Fruit fly (Drosophila melanogaster) whole organism, wandering third instar larva: ENCODE measurements around the gene Nup358.

ENCODE experiments used
- Abd-B ChIP-seq: fragments of >200 bp; optimal IDR thresholded peaks from 2 replicates; lab custom pipeline; 2017; ENCODE audit warnings: missing biosample characterization, missing genetic modification characterization
- CG32264 ChIP-seq: fragments of 200-800 bp; sonication (Bioruptor generic); optimal IDR thresholded peaks from 2 replicates; lab custom pipeline; 2016; ENCODE audit warnings: missing biosample characterization, missing genetic modification characterization
- CG9705 ChIP-seq: fragments of 200-800 bp; sonication (Bioruptor generic); optimal IDR thresholded peaks from 2 replicates; lab custom pipeline; 2018; ENCODE audit warnings: missing biosample characterization, mild to moderate bottlenecking, missing genetic modification characterization
- CrebA ChIP-seq: fragments of 200-800 bp; sonication (Bioruptor generic); optimal IDR thresholded peaks from 2 replicates; lab custom pipeline; 2016; ENCODE audit warnings: missing biosample characterization, mild to moderate bottlenecking, missing genetic modification characterization, borderline replicate concordance
- Dfd ChIP-seq: fragments of >200 bp; optimal IDR thresholded peaks from 2 replicates; lab custom pipeline; 2017; ENCODE audit warnings: missing biosample characterization, missing genetic modification characterization
- Dif ChIP-seq: fragments of 200-275, 200-300 bp; sonication (Bioruptor generic); optimal IDR thresholded peaks from 2 replicates; lab custom pipeline; 2018; ENCODE audit warnings: missing biosample characterization, missing genetic modification characterization; ENCODE audit not compliant: partially characterized antibody
- GATAd ChIP-seq: sonication (Bioruptor generic); optimal IDR thresholded peaks from 2 replicates; lab custom pipeline; 2016; ENCODE audit warnings: missing biosample characterization, missing genetic modification characterization
- HLH106 ChIP-seq: fragments of 200-800 bp; optimal IDR thresholded peaks from 3 replicates; lab custom pipeline; 2019; ENCODE audit warnings: missing biosample characterization, mild to moderate bottlenecking, missing genetic modification characterization, moderate library complexity
- Hnf4 ChIP-seq: fragments of 200-800 bp; sonication (Bioruptor generic); optimal IDR thresholded peaks from 2 replicates; lab custom pipeline; 2016; ENCODE audit warnings: missing biosample characterization, mild to moderate bottlenecking, missing genetic modification characterization
- Hr78 ChIP-seq: fragments of >200 bp; optimal IDR thresholded peaks from 2 replicates; lab custom pipeline; 2017; ENCODE audit warnings: missing biosample characterization, missing genetic modification characterization
- Hr83 ChIP-seq: fragments of 200-300 bp; sonication (Bioruptor generic); optimal IDR thresholded peaks from 2 replicates; lab custom pipeline; 2016; ENCODE audit warnings: missing biosample characterization, mild to moderate bottlenecking, missing genetic modification characterization, moderate library complexity; ENCODE audit not compliant: poor library complexity, severe bottlenecking
- Jra ChIP-seq: sonication (Bioruptor generic); optimal IDR thresholded peaks from 2 replicates; lab custom pipeline; 2016; ENCODE audit warnings: missing biosample characterization, missing genetic modification characterization
- Myc ChIP-seq: fragments of >200 bp; optimal IDR thresholded peaks from 2 replicates; lab custom pipeline; 2017
- N ChIP-seq: fragments of >200 bp; optimal IDR thresholded peaks from 2 replicates; lab custom pipeline; 2018; ENCODE audit warnings: missing biosample characterization, missing external identifiers, missing genetic modification characterization
- OdsH ChIP-seq: fragments of 200-800 bp; sonication (Bioruptor generic); optimal IDR thresholded peaks from 2 replicates; lab custom pipeline; 2016; ENCODE audit warnings: missing biosample characterization, mild to moderate bottlenecking, missing genetic modification characterization
- Rel ChIP-seq, 2 experiments: fragments of 200-800 bp; sonication (Bioruptor generic) in 1 of 2; optimal IDR thresholded peaks; 2 replicates in 1 of 2; 3 replicates in 1 of 2; lab custom pipeline; 2016 to 2019; ENCODE audit warnings: mild to moderate bottlenecking in 2 of 2, missing biosample characterization in 2 of 2, missing genetic modification characterization in 2 of 2, moderate library complexity in 1 of 2
- Sp1 ChIP-seq: fragments of 200-800 bp; sonication (Bioruptor generic); optimal IDR thresholded peaks from 3 replicates; lab custom pipeline; 2019; ENCODE audit warnings: missing biosample characterization, mild to moderate bottlenecking, missing genetic modification characterization, moderate library complexity
- Vsx2 ChIP-seq: fragments of 200-300, 225-300 bp; sonication (Bioruptor generic); optimal IDR thresholded peaks from 2 replicates; lab custom pipeline; 2018; ENCODE audit warnings: missing biosample characterization, missing genetic modification characterization; ENCODE audit not compliant: partially characterized antibody
- br ChIP-seq: fragments of 200-800 bp; sonication (Bioruptor generic); optimal IDR thresholded peaks from 2 replicates; lab custom pipeline; 2016; ENCODE audit warnings: missing biosample characterization, missing genetic modification characterization
- brk ChIP-seq: fragments of 200-800 bp; sonication (Bioruptor generic); optimal IDR thresholded peaks from 2 replicates; lab custom pipeline; 2016; ENCODE audit warnings: missing biosample characterization, mild to moderate bottlenecking, missing genetic modification characterization
- dl ChIP-seq, 2 experiments: fragments of 175-275, 200-275 bp in 1 of 2; fragments of 200-275 bp in 1 of 2; sonication (Bioruptor generic); optimal IDR thresholded peaks; lab custom pipeline; 2018; ENCODE audit warnings: mild to moderate bottlenecking in 2 of 2, missing biosample characterization in 2 of 2, missing genetic modification characterization in 2 of 2, moderate library complexity in 2 of 2; ENCODE audit not compliant: partially characterized antibody in 2 of 2, insufficient read depth in 1 of 2
- dmrt93B ChIP-seq: fragments of 200-800 bp; sonication (Bioruptor generic); optimal IDR thresholded peaks from 2 replicates; lab custom pipeline; 2018; ENCODE audit warnings: missing biosample characterization, mild to moderate bottlenecking, missing genetic modification characterization
- dsf ChIP-seq: sonication (Bioruptor generic); optimal IDR thresholded peaks from 2 replicates; lab custom pipeline; 2016; ENCODE audit warnings: missing biosample characterization, missing genetic modification characterization, borderline replicate concordance
- ey ChIP-seq: fragments of 200-800 bp; sonication (Bioruptor generic); optimal IDR thresholded peaks from 2 replicates; lab custom pipeline; 2016; ENCODE audit warnings: missing biosample characterization, missing genetic modification characterization
- foxo ChIP-seq, 2 experiments: fragments of 200-800 bp; sonication (Bioruptor generic); optimal IDR thresholded peaks; 2 replicates in 1 of 2; 3 replicates in 1 of 2; lab custom pipeline; 2016 to 2017; ENCODE audit warnings: missing biosample characterization in 2 of 2, missing genetic modification characterization in 2 of 2
- fru ChIP-seq: fragments of 200-800 bp; sonication (Bioruptor generic); optimal IDR thresholded peaks from 3 replicates; lab custom pipeline; 2016; ENCODE audit warnings: missing biosample characterization, mild to moderate bottlenecking, missing genetic modification characterization
- jim ChIP-seq: fragments of 175-275, 200-325 bp; sonication (Bioruptor generic); optimal IDR thresholded peaks from 2 replicates; lab custom pipeline; 2016; ENCODE audit warnings: missing biosample characterization, mild to moderate bottlenecking, missing genetic modification characterization
- lola ChIP-seq: fragments of >200 bp; optimal IDR thresholded peaks from 2 replicates; lab custom pipeline; 2017; ENCODE audit warnings: missing biosample characterization, missing genetic modification characterization
- pan ChIP-seq: fragments of >200 bp; optimal IDR thresholded peaks from 2 replicates; lab custom pipeline; 2017
- psq ChIP-seq: fragments of 200-800 bp; sonication (Bioruptor generic); optimal IDR thresholded peaks from 3 replicates; lab custom pipeline; 2017; ENCODE audit warnings: missing biosample characterization, mild to moderate bottlenecking, missing genetic modification characterization, moderate library complexity
- sage ChIP-seq: fragments of 200-800 bp; sonication (Bioruptor generic); optimal IDR thresholded peaks from 2 replicates; lab custom pipeline; 2016; ENCODE audit warnings: missing biosample characterization, mild to moderate bottlenecking, missing genetic modification characterization
- sv ChIP-seq: fragments of 200-800 bp; sonication (Bioruptor generic); optimal IDR thresholded peaks from 3 replicates; lab custom pipeline; 2016; ENCODE audit warnings: missing biosample characterization, missing genetic modification characterization
- tai ChIP-seq: sonication (Bioruptor generic); optimal IDR thresholded peaks from 2 replicates; lab custom pipeline; 2016; ENCODE audit warnings: missing biosample characterization, missing genetic modification characterization
- usp ChIP-seq: fragments of >200 bp; optimal IDR thresholded peaks from 2 replicates; lab custom pipeline; 2017; ENCODE audit warnings: missing biosample characterization, missing genetic modification characterization
- woc ChIP-seq: sonication (Bioruptor generic); optimal IDR thresholded peaks from 2 replicates; lab custom pipeline; 2016; ENCODE audit warnings: missing biosample characterization, mild to moderate bottlenecking, missing genetic modification characterization

Nup358 gene

DNA sequence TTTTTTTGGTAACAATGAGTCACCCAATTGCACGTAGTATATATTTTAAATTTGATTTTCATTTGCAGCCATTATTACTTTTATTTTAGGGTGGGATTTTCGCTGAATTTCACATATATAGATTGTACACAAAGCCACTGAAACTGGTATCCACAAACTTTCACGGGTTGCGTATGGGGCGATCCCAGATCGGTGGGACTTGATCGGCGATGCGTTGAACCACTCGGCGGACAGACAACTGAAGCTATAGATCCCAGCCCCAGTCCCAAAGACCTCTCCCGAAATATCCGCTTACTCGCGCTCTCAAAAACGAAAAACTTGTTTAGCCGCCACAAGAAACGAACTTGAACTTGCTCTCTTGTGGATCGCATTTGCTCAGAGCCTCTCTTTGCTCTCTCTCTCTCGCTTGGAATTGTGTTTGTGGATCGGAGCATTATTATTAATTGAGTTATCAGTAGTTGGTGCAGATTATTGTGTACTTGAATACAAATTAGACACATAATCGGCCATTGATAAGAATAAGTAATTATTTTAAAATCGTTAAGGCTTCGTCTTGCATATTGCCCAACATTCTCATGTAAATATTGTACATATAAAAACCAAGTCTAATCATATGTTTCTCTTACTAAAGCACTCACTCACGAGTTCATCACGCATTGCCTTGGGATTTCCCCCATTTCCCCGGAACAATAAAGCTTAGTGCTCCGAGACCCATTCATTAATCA lies 40.9 kb upstream of the Nup358 start, which contains the start of gene Cad96Ca:
Cad96Ca (minus strand) TSS at position 242 of the 725 bp plus-strand sequence.
- TF ChIP-seq br (GFP tag; lab: Kevin White, UChicago) (no peak), Jra (GFP tag; lab: Kevin White, UChicago) (no peak), psq (GFP tag; lab: Kevin White, UChicago) (no peak), Abd-B (GFP tag; lab: Kevin White, UChicago) (no peak), Sp1 (no peak), dsf (no peak), Hr83 (GFP tag; lab: Kevin White, UChicago) (peak; percentile 21), OdsH (no peak), Hr78 (no peak), Dfd (GFP tag; lab: Kevin White, UChicago) (no peak), usp (GFP tag; lab: Kevin White, UChicago) (no peak), CrebA (GFP tag; lab: Kevin White, UChicago) (no peak), Dif (peak; percentile 89), Vsx2 (GFP tag; lab: Kevin White, UChicago) (peak; percentile 85), Myc (lab: Kevin White, UChicago) (no peak), sage (GFP tag; lab: Kevin White, UChicago) (no peak), N (GFP tag; lab: Kevin White, UChicago) (no peak), Rel (GFP tag; optimal IDR thresholded peaks at IDR 0.05; lab: Kevin White, UChicago) (no peak), Rel (tag; optimal IDR thresholded peaks at IDR 0.05; lab: Kevin White, UChicago) (peak; percentile 71), CG32264 (no peak), dmrt93B (GFP tag; lab: Kevin White, UChicago) (no peak), sv (GFP tag; lab: Kevin White, UChicago) (no peak), lola (GFP tag; lab: Kevin White, UChicago) (no peak), GATAd (GFP tag; lab: Kevin White, UChicago) (no peak), CG9705 (no peak), pan (lab: Kevin White, UChicago) (no peak), dl (GFP tag; optimal IDR thresholded peaks at IDR 0.05; lab: Kevin White, UChicago; ENCODE audit: insufficient read depth in 1 of 2, partially characterized antibody in 2 of 2) (peak; percentile 47 to 78), tai (GFP tag; lab: Kevin White, UChicago) (no peak), ey (GFP tag; lab: Kevin White, UChicago) (no peak), foxo (GFP tag; optimal IDR thresholded peaks at IDR 0.05; lab: Kevin White, UChicago) (no peak), brk (GFP tag; lab: Kevin White, UChicago) (no peak)
- TF ChIP-seq, all 38 proteins: peak for 5

DNA sequence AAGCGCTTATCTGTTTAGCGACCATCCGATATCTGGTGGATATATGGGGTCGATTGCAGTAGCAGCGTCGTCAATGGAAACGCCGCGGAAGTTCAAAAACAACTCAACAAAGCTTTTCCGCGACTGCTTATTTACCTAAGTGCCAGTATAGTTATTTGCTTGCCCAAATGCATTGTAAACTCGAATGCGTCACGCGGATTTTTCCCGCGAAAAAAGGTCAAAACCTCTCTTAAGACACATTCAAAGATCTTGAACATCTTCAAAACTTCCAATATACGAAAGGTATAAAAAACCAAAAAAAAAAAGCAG lies 40.4 kb upstream of the Nup358 start:
- TF ChIP-seq N (GFP tag; lab: Kevin White, UChicago), result no peak
- no peak for TF ChIP-seq Vsx2 (GFP tag; lab: Kevin White, UChicago)
- TF ChIP-seq CrebA (GFP tag; lab: Kevin White, UChicago), result no peak
- no peak for TF ChIP-seq Sp1
- no peak for TF ChIP-seq OdsH
- TF ChIP-seq Dfd (GFP tag; lab: Kevin White, UChicago), result no peak
- TF ChIP-seq Hr78, result no peak
- no peak for TF ChIP-seq psq (GFP tag; lab: Kevin White, UChicago)
- TF ChIP-seq Jra (GFP tag; lab: Kevin White, UChicago), result no peak
- TF ChIP-seq usp (GFP tag; lab: Kevin White, UChicago), result no peak
- TF ChIP-seq sv (GFP tag; lab: Kevin White, UChicago), result no peak
- TF ChIP-seq sage (GFP tag; lab: Kevin White, UChicago), result no peak
- no peak for TF ChIP-seq jim (GFP tag; lab: Kevin White, UChicago)
- no peak for TF ChIP-seq CG32264
- TF ChIP-seq woc (GFP tag; lab: Kevin White, UChicago), result no peak
- no peak for TF ChIP-seq Hr83 (GFP tag; lab: Kevin White, UChicago)
- TF ChIP-seq GATAd (GFP tag; lab: Kevin White, UChicago), result no peak

dm6 chr3R:25209207-25209606 lies 39.9 kb upstream of the Nup358 start:
- TF ChIP-seq foxo (GFP tag; optimal IDR thresholded peaks at IDR 0.05; lab: Kevin White, UChicago) (no peak), brk (GFP tag; lab: Kevin White, UChicago) (no peak), CrebA (GFP tag; lab: Kevin White, UChicago) (no peak), Dif (no peak), Abd-B (GFP tag; lab: Kevin White, UChicago) (no peak), woc (GFP tag; lab: Kevin White, UChicago) (no peak), fru (GFP tag; lab: Kevin White, UChicago) (no peak), dsf (no peak), Hnf4 (GFP tag; lab: Kevin White, UChicago) (no peak), psq (GFP tag; lab: Kevin White, UChicago) (no peak), HLH106 (tag; lab: Kevin White, UChicago) (no peak), Sp1 (no peak), Myc (lab: Kevin White, UChicago) (no peak)
